Fruit fly (Drosophila melanogaster): ENCODE measurements around the gene Ir94a.

The Ir94a gene

DNA sequence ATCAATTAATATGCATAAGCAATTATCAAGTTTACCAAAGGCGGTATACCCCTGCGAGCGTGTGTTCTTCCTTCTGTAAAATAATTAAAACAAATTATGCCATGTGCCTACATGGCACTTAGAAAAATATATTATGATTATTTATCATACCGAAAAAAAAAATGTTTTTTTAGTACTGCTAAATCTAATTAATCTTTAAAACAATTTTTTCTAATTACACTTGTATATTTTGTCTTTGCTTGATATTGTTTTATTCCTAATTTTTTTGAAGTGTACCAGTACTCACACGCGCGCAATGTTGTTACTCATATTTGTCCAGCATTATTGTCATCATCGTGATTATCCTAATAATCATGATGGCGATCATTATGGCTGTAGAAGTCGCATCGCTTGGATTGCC lies 10.1 kb downstream of the Ir94a start:
- TF ChIP-seq CG8301 (tag; optimal IDR thresholded peaks at IDR 0.05): peak; percentile 17
- TF ChIP-seq CG8159 (tag; optimal IDR thresholded peaks at IDR 0.05): no peak
- peak; percentile 38 for TF ChIP-seq CG14655 (GFP tag; optimal IDR thresholded peaks at IDR 0.05)

- no peak for TF ChIP-seq Pif1B (GFP tag; optimal IDR thresholded peaks at IDR 0.05)
- no peak for TF ChIP-seq CG32121 (GFP tag; IDR thresholded peaks at IDR 0.05)
- TF ChIP-seq Snoo (tag; optimal IDR thresholded peaks at IDR 0.05): no peak
- TF ChIP-seq fd96Ca (GFP tag; IDR thresholded peaks at IDR 0.05): 0 out of 3 replicates have a peak, but pooled peaks have one; percentile 22
- no peak for TF ChIP-seq CG8301 (tag; optimal IDR thresholded peaks at IDR 0.05)
- TF ChIP-seq D1 (tag; optimal IDR thresholded peaks at IDR 0.05): no peak
- TF ChIP-seq rn (GFP tag; IDR thresholded peaks at IDR 0.05): no peak
- TF ChIP-seq CG17806 (tag; optimal IDR thresholded peaks at IDR 0.05): no peak
- TF ChIP-seq gl (tag; optimal IDR thresholded peaks at IDR 0.05): no peak
- 0 out of 2 replicates have a peak, but pooled peaks have one; percentile 22 for TF ChIP-seq CG12605 (GFP tag; IDR thresholded peaks at IDR 0.05)
- no peak for TF ChIP-seq CG4496 (GFP tag; IDR thresholded peaks at IDR 0.05)
- peak; percentile 53; the same call in 1 of the 2 replicates for TF ChIP-seq Ets98B (GFP tag; IDR thresholded peaks at IDR 0.05)
Observed at dm6 chr3R:22124863-22125262, 11.6 kb downstream of the Ir94a start.

DNA sequence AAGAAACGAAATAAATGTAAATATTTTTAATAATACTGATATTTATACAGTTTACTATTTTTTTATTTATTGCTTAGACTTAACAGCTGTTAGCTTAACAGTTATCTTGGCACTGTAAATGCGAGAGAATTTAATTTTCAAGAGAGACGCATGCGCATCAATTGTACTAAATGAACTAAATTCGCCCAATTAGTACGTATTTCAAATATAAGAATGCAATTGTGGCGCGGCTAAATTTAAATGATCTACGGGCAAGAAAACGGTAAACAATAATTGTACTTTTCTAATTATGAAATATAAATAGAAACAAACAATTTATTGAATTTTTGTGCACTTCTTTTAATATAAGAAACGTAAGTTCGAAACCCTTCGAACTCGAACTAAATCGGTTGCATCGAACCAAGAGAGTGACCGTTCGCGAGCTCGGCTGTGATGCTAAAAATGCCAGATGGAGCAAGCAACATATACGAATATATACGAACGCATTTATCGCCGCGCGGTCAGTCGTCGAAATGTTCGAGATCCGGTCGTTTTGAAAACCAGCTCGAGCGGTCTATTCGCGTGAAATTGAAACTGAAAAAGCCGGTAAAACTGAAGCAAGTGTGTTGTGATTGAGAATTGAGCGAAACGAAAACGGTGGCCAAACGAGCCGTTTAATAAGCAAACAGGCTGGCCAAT lies 20.2 kb downstream of the Ir94a start, which contains the start of gene SKIP:
Gene SKIP (plus strand): TSS at position 494 of the 678 bp plus-strand sequence.
- TF ChIP-seq CG34367 (tag; optimal IDR thresholded peaks at IDR 0.05) (no peak), Pif1A (GFP tag; optimal IDR thresholded peaks at IDR 0.05) (peak; percentile 33), CG13204 (GFP tag; optimal IDR thresholded peaks at IDR 0.05) (peak; percentile 10), CG15710 (tag; optimal IDR thresholded peaks at IDR 0.05) (no peak), CG10348 (GFP tag; IDR thresholded peaks at IDR 0.05) (no peak), CG12605 (GFP tag; IDR thresholded peaks at IDR 0.05) (peak; percentile 6; the same call in 1 of the 2 replicates), Ets98B (GFP tag; IDR thresholded peaks at IDR 0.05) (no peak), EcR (GFP tag; optimal IDR thresholded peaks at IDR 0.05) (no peak)

DNA sequence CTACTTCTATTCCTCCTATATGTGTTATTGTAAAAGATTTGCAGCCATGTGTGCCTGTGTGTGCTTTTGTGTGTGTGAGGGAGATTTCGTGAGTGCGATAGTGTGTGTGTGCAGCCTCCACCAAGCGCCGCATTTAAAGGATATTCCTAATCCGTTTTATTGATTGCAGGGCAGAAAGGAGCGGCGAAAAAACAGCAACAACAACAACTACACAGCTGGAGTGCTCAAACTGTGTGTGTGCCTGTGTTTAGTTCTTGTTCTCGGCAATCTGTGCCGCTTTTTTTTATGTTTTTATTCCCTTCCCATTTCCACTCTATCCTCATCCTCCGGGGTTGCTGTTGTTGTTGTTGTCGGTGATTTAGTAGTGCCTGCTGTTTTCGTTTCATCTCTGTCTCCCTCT lies 21.2 kb downstream of the Ir94a start:
- no peak for TF ChIP-seq gl (tag; optimal IDR thresholded peaks at IDR 0.05)
- TF ChIP-seq CG10348 (GFP tag; IDR thresholded peaks at IDR 0.05): no peak
- no peak for TF ChIP-seq CG12605 (GFP tag; IDR thresholded peaks at IDR 0.05)
- TF ChIP-seq rn (GFP tag; IDR thresholded peaks at IDR 0.05): no peak
- no peak for TF ChIP-seq CG14655 (GFP tag; optimal IDR thresholded peaks at IDR 0.05)
- TF ChIP-seq fd96Ca (GFP tag; IDR thresholded peaks at IDR 0.05): no peak
- no peak for TF ChIP-seq EcR (GFP tag; optimal IDR thresholded peaks at IDR 0.05)
- TF ChIP-seq CG8301 (tag; optimal IDR thresholded peaks at IDR 0.05): no peak
- TF ChIP-seq Pif1B (GFP tag; optimal IDR thresholded peaks at IDR 0.05): no peak
- no peak for TF ChIP-seq CG15710 (tag; optimal IDR thresholded peaks at IDR 0.05)
- no peak for TF ChIP-seq D1 (tag; optimal IDR thresholded peaks at IDR 0.05)
- no peak for TF ChIP-seq CG13204 (GFP tag; optimal IDR thresholded peaks at IDR 0.05)
- no peak for TF ChIP-seq Snoo (tag; optimal IDR thresholded peaks at IDR 0.05)

- TF ChIP-seq CG32121 (GFP tag; IDR thresholded peaks at IDR 0.05) (no peak), CG8159 (tag; optimal IDR thresholded peaks at IDR 0.05) (no peak), CG14655 (GFP tag; optimal IDR thresholded peaks at IDR 0.05) (no peak), CG9948 (tag; optimal IDR thresholded peaks at IDR 0.05) (no peak), fd96Ca (GFP tag; IDR thresholded peaks at IDR 0.05) (no peak), CG13204 (GFP tag; optimal IDR thresholded peaks at IDR 0.05) (no peak), Snoo (tag; optimal IDR thresholded peaks at IDR 0.05) (no peak), Pif1A (GFP tag; optimal IDR thresholded peaks at IDR 0.05) (no peak), CG12605 (GFP tag; IDR thresholded peaks at IDR 0.05) (no peak), D1 (tag; optimal IDR thresholded peaks at IDR 0.05) (no peak), CG15710 (tag; optimal IDR thresholded peaks at IDR 0.05) (no peak), CG17806 (tag; optimal IDR thresholded peaks at IDR 0.05) (no peak), rn (GFP tag; IDR thresholded peaks at IDR 0.05) (no peak), CG4496 (GFP tag; IDR thresholded peaks at IDR 0.05) (no peak), gl (tag; optimal IDR thresholded peaks at IDR 0.05) (no peak), CG8301 (tag; optimal IDR thresholded peaks at IDR 0.05) (no peak), CG10348 (GFP tag; IDR thresholded peaks at IDR 0.05) (no peak), Ets98B (GFP tag; IDR thresholded peaks at IDR 0.05) (no peak), Pif1B (GFP tag; optimal IDR thresholded peaks at IDR 0.05) (no peak), CG34367 (tag; optimal IDR thresholded peaks at IDR 0.05) (no peak)
Observed at dm6 chr3R:22135503-22135902, 22.3 kb downstream of the Ir94a start.

dm6 chr3R:22136967-22137516 lies 23.8 kb downstream of the Ir94a start:
- TF ChIP-seq CG17806 (tag; optimal IDR thresholded peaks at IDR 0.05) (peak; percentile 40), CG32121 (GFP tag; IDR thresholded peaks at IDR 0.05) (no peak), CG4496 (GFP tag; IDR thresholded peaks at IDR 0.05) (no peak), Pif1B (GFP tag; optimal IDR thresholded peaks at IDR 0.05) (no peak), CG14655 (GFP tag; optimal IDR thresholded peaks at IDR 0.05) (peak; percentile 49), Snoo (tag; optimal IDR thresholded peaks at IDR 0.05) (no peak), EcR (GFP tag; optimal IDR thresholded peaks at IDR 0.05) (no peak), CG13204 (GFP tag; optimal IDR thresholded peaks at IDR 0.05) (no peak), CG15710 (tag; optimal IDR thresholded peaks at IDR 0.05) (peak; percentile 49), CG8301 (tag; optimal IDR thresholded peaks at IDR 0.05) (peak; percentile 30), CG8159 (tag; optimal IDR thresholded peaks at IDR 0.05) (peak; percentile 58), Ets98B (GFP tag; IDR thresholded peaks at IDR 0.05) (no peak), rn (GFP tag; IDR thresholded peaks at IDR 0.05) (no peak), CG9948 (tag; optimal IDR thresholded peaks at IDR 0.05) (peak; percentile 60), CG34367 (tag; optimal IDR thresholded peaks at IDR 0.05) (peak; percentile 24), fd96Ca (GFP tag; IDR thresholded peaks at IDR 0.05) (no peak), CG12605 (GFP tag; IDR thresholded peaks at IDR 0.05) (no peak), Pif1A (GFP tag; optimal IDR thresholded peaks at IDR 0.05) (peak; percentile 48), gl (tag; optimal IDR thresholded peaks at IDR 0.05) (no peak), CG10348 (GFP tag; IDR thresholded peaks at IDR 0.05) (no peak), D1 (tag; optimal IDR thresholded peaks at IDR 0.05) (no peak)
